In genomic region chr2L:19011895-19012645, dm6 we compare ENCODE assay signal across 1 fruit fly cellular context.
TF ChIP-seq lines count a peak whose summit lies in the region.

No protein-coding gene starts in this region.

TF ChIP-seq in whole organism, embryonic, 481 proteins besides CTCF, POLR2A, EP300 and RAD21 (continued from another document):
- TF ChIP-seq CG31388 (GFP tag; optimal IDR thresholded peaks at IDR 0.05; lab: Kevin White, UChicago): no peak
- peak; percentile 33 for TF ChIP-seq MTF-1 (GFP tag; optimal IDR thresholded peaks at IDR 0.05; lab: Kevin White, UChicago; ENCODE audit: borderline replicate concordance)
- peak; percentile 89 for TF ChIP-seq Fer1 (GFP tag; optimal IDR thresholded peaks at IDR 0.05; lab: Kevin White, UChicago)
- TF ChIP-seq CG31365 (tag; optimal IDR thresholded peaks at IDR 0.05; lab: Kevin White, UChicago): peak; percentile 50
- peak; percentile 96 for TF ChIP-seq CG18599 (GFP tag; optimal IDR thresholded peaks at IDR 0.05; lab: Kevin White, UChicago)
- peak; percentile 85 for TF ChIP-seq H15 (GFP tag; IDR thresholded peaks at IDR 0.05; lab: Robert Waterston, UW)
- TF ChIP-seq CG14710 (tag; optimal IDR thresholded peaks at IDR 0.05; lab: Kevin White, UChicago): peak; percentile 51
- peak; percentile 86 for TF ChIP-seq ken (GFP tag; IDR thresholded peaks at IDR 0.05; lab: Robert Waterston, UW)
- peak; percentile 58 for TF ChIP-seq CG10267 (tag; optimal IDR thresholded peaks at IDR 0.05; lab: Kevin White, UChicago)
- TF ChIP-seq CG17186 (GFP tag; optimal IDR thresholded peaks at IDR 0.05; lab: Kevin White, UChicago): peak; percentile 27
- peak; percentile 70 for TF ChIP-seq CG6813 (GFP tag; optimal IDR thresholded peaks at IDR 0.05; lab: Kevin White, UChicago)
- peak; percentile 59 for TF ChIP-seq CG8388 (GFP tag; optimal IDR thresholded peaks at IDR 0.05; lab: Kevin White, UChicago)
- TF ChIP-seq CG10654 (GFP tag; optimal IDR thresholded peaks at IDR 0.05; lab: Kevin White, UChicago): peak; percentile 64
- no peak for TF ChIP-seq Dfd (GFP tag; optimal IDR thresholded peaks at IDR 0.05; lab: Kevin White, UChicago)
- peak; percentile 80 for TF ChIP-seq Rx (GFP tag; IDR thresholded peaks at IDR 0.05; lab: Robert Waterston, UW)
- TF ChIP-seq Asciz (GFP tag; optimal IDR thresholded peaks at IDR 0.05; lab: Kevin White, UChicago): peak; percentile 59
- TF ChIP-seq Fer3 (tag; optimal IDR thresholded peaks at IDR 0.05; lab: Kevin White, UChicago): peak; percentile 82
- peak; percentile 71 for TF ChIP-seq phol (tag; optimal IDR thresholded peaks at IDR 0.05; lab: Kevin White, UChicago)
- peak; percentile 86 for TF ChIP-seq esg (GFP tag; conservative IDR thresholded peaks at IDR 0.05; lab: Robert Waterston, UW)
- TF ChIP-seq Lim3 (GFP tag; IDR thresholded peaks at IDR 0.05; lab: Robert Waterston, UW): peak; percentile 67
- peak; percentile 82 for TF ChIP-seq CG9727 (GFP tag; optimal IDR thresholded peaks at IDR 0.05; lab: Kevin White, UChicago)
- peak; percentile 77 for TF ChIP-seq pb (GFP tag; optimal IDR thresholded peaks at IDR 0.05; lab: Kevin White, UChicago)
- no peak for TF ChIP-seq ac (GFP tag; optimal IDR thresholded peaks at IDR 0.05; lab: Kevin White, UChicago)
- peak; percentile 10 for TF ChIP-seq Usf (GFP tag; optimal IDR thresholded peaks at IDR 0.05; lab: Kevin White, UChicago)
- peak; percentile 50 for TF ChIP-seq CG11723 (GFP tag; optimal IDR thresholded peaks at IDR 0.05; lab: Kevin White, UChicago)
- TF ChIP-seq hbn (GFP tag; IDR thresholded peaks at IDR 0.05; lab: Robert Waterston, UW; ENCODE audit: partially characterized antibody): no peak
- TF ChIP-seq CG7963 (GFP tag; IDR thresholded peaks at IDR 0.05; lab: Robert Waterston, UW; ENCODE audit: partially characterized antibody): no peak
- peak; percentile 87 for TF ChIP-seq CG8924 (tag; optimal IDR thresholded peaks at IDR 0.05; lab: Kevin White, UChicago)
- TF ChIP-seq CG4617 (GFP tag; optimal IDR thresholded peaks at IDR 0.05; lab: Kevin White, UChicago; ENCODE audit: borderline replicate concordance): peak; percentile 49
- TF ChIP-seq h (optimal IDR thresholded peaks at IDR 0.05; lab: Kevin White, UChicago): no peak
- peak; percentile 83 for TF ChIP-seq HLH3B (GFP tag; IDR thresholded peaks at IDR 0.05; lab: Robert Waterston, UW)
- no peak for TF ChIP-seq hb (GFP tag; IDR thresholded peaks at IDR 0.05; lab: Robert Waterston, UW; ENCODE audit: partially characterized antibody)
- peak; percentile 3 for TF ChIP-seq CG18011 (GFP tag; optimal IDR thresholded peaks at IDR 0.05; lab: Kevin White, UChicago)
